Fruit fly (Drosophila melanogaster) whole organism, adult: ENCODE data around the gene OdsH.
A peak's percentile ranks its signal among the peaks of the same experiment; 100 is the strongest.

Experiments used
- CG11617 ChIP-seq: fragments of 200-800 bp; sonication (Bioruptor generic); optimal IDR thresholded peaks from 2 replicates; lab custom pipeline; 2017; ENCODE audit warnings: mild to moderate bottlenecking, missing biosample characterization, missing genetic modification reagents, missing genetic modification characterization
- CG12768 ChIP-seq: fragments of 200-800 bp; sonication (Bioruptor generic); optimal IDR thresholded peaks from 2 replicates; lab custom pipeline; 2017; ENCODE audit warnings: missing biosample characterization, missing genetic modification characterization, mild to moderate bottlenecking, moderate library complexity, missing genetic modification reagents
- CG14711 ChIP-seq: fragments of 200-800 bp; sonication (Bioruptor generic); optimal IDR thresholded peaks from 2 replicates; lab custom pipeline; 2018; ENCODE audit warnings: missing biosample characterization, mild to moderate bottlenecking, missing genetic modification characterization, moderate library complexity
- CG1620 ChIP-seq: fragments of 200-800 bp; sonication (Bioruptor generic); optimal IDR thresholded peaks from 2 replicates; lab custom pipeline; 2016; ENCODE audit warnings: missing biosample characterization, missing genetic modification characterization
- CG33017 ChIP-seq: fragments of 200-800 bp; sonication (Bioruptor generic); optimal IDR thresholded peaks from 2 replicates; lab custom pipeline; 2018; ENCODE audit warnings: missing biosample characterization, mild to moderate bottlenecking, missing genetic modification characterization, moderate library complexity
- CG5204 ChIP-seq: fragments of 200-800 bp; sonication (Bioruptor generic); optimal IDR thresholded peaks from 2 replicates; lab custom pipeline; 2016; ENCODE audit warnings: missing biosample characterization, missing genetic modification characterization
- CG7045 ChIP-seq: fragments of 200-800 bp; sonication (Bioruptor generic); optimal IDR thresholded peaks from 2 replicates; lab custom pipeline; 2017; ENCODE audit warnings: missing biosample characterization, mild to moderate bottlenecking, missing genetic modification characterization
- CG7101 ChIP-seq: fragments of 200-800 bp; sonication (Bioruptor generic); optimal IDR thresholded peaks from 2 replicates; lab custom pipeline; 2018; ENCODE audit warnings: missing biosample characterization, mild to moderate bottlenecking, missing genetic modification characterization, moderate library complexity
- Clk ChIP-seq: fragments of 200-800 bp; sonication (Bioruptor generic); optimal IDR thresholded peaks from 2 replicates; lab custom pipeline; 2017; ENCODE audit warnings: missing biosample characterization, missing genetic modification characterization
- Crg-1 ChIP-seq: fragments of 200-800 bp; sonication (Bioruptor generic); optimal IDR thresholded peaks from 2 replicates; lab custom pipeline; 2016; ENCODE audit warnings: missing biosample characterization, missing genetic modification characterization
- Hr96 ChIP-seq: fragments of 200-800 bp; sonication (Bioruptor generic); optimal IDR thresholded peaks from 2 replicates; lab custom pipeline; 2016; ENCODE audit warnings: missing biosample characterization, missing genetic modification characterization
- Mnt ChIP-seq: fragments of 200-800 bp; sonication (Bioruptor generic); optimal IDR thresholded peaks from 2 replicates; lab custom pipeline; 2016; ENCODE audit warnings: missing biosample characterization, mild to moderate bottlenecking, missing genetic modification characterization
- bab1 ChIP-seq: fragments of 200-800 bp; sonication (Bioruptor generic); optimal IDR thresholded peaks from 3 replicates; lab custom pipeline; 2019; ENCODE audit warnings: missing biosample characterization, mild to moderate bottlenecking, missing genetic modification characterization, moderate library complexity
- cic ChIP-seq: fragments of 200-800 bp; sonication (Bioruptor generic); optimal IDR thresholded peaks from 2 replicates; lab custom pipeline; 2017; ENCODE audit warnings: missing biosample characterization, mild to moderate bottlenecking, missing genetic modification characterization, moderate library complexity
- cnc ChIP-seq, 2 experiments: fragments of >200 bp; optimal IDR thresholded peaks; 2 replicates each; lab custom pipeline; 2017
- kay ChIP-seq: fragments of 200-800 bp; sonication (Bioruptor generic); peaks from one replicate; lab custom pipeline; 2016; ENCODE audit warnings: missing biosample characterization, missing genetic modification characterization, borderline replicate concordance
- ovo ChIP-seq: fragments of 200-800 bp; sonication (Bioruptor generic); optimal IDR thresholded peaks from 2 replicates; lab custom pipeline; 2016; ENCODE audit warnings: missing biosample characterization, missing genetic modification characterization
- pad ChIP-seq: fragments of 200-800 bp; sonication (Bioruptor generic); optimal IDR thresholded peaks from 3 replicates; lab custom pipeline; 2017; ENCODE audit warnings: missing biosample characterization, missing genetic modification characterization, mild to moderate bottlenecking, moderate library complexity, missing genetic modification reagents
- tj ChIP-seq: fragments of 200-800 bp; sonication (Bioruptor generic); optimal IDR thresholded peaks from 3 replicates; lab custom pipeline; 2017; ENCODE audit warnings: missing biosample characterization, mild to moderate bottlenecking, missing genetic modification characterization, moderate library complexity
- toe ChIP-seq: fragments of 200-800 bp; sonication (Bioruptor generic); optimal IDR thresholded peaks from 2 replicates; lab custom pipeline; 2016; ENCODE audit warnings: missing biosample characterization, missing genetic modification characterization

OdsH gene

dm6 chrX:17751658-17752057 lies 39.2 kb upstream of the OdsH start:
- TF ChIP-seq CG12768 (GFP tag; lab: Kevin White, UChicago) (no peak), toe (GFP tag; lab: Kevin White, UChicago) (peak; percentile 6), CG7101 (peak; percentile 21), CG11617 (GFP tag; lab: Kevin White, UChicago) (no peak), Crg-1 (GFP tag; lab: Kevin White, UChicago) (peak; percentile 12), CG1620 (GFP tag; lab: Kevin White, UChicago) (peak; percentile 71), CG7045 (GFP tag; lab: Kevin White, UChicago) (no peak), Mnt (peak; percentile 19), ovo (GFP tag; lab: Kevin White, UChicago) (no peak), bab1 (GFP tag; lab: Kevin White, UChicago) (peak; percentile 62), CG33017 (no peak), pad (peak; percentile 33), tj (GFP tag; lab: Kevin White, UChicago) (peak; percentile 40), Clk (GFP tag; lab: Kevin White, UChicago) (no peak), Hr96 (peak; percentile 12), CG5204 (GFP tag; lab: Kevin White, UChicago) (peak; percentile 6), CG14711 (tag; lab: Kevin White, UChicago) (no peak)

- no peak for TF ChIP-seq Hr96
- no peak for TF ChIP-seq Crg-1 (GFP tag; lab: Kevin White, UChicago)
- no peak for TF ChIP-seq CG33017
- TF ChIP-seq cic = no peak
- no peak for TF ChIP-seq CG12768 (GFP tag; lab: Kevin White, UChicago)
- TF ChIP-seq bab1 (GFP tag; lab: Kevin White, UChicago) = no peak
- TF ChIP-seq CG7045 (GFP tag; lab: Kevin White, UChicago) = no peak
Measured at dm6 chrX:17755158-17755557, 35.7 kb upstream of the OdsH start.

DNA sequence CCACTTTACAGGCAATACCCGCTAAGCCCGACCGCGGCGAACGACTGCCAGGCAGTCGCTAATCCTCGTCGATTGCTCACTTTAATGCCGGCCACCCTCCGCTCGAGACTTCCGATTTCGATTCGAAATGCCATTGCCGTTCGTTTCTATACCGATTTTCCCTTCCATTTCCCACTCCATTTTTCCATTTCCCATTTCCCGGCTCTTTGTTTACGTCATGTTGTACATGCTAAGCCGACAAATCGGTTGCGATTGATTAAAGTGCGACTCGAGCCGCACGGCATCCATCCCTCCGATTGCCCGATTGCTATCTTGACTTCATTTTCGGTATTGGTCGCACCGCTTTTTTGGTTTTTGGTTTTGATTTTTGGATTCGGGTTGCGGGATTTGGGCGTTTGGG lies 34.0 kb upstream of the OdsH start:
- TF ChIP-seq Mnt (no peak), Hr96 (no peak), ovo (GFP tag; lab: Kevin White, UChicago) (no peak), pad (no peak), Crg-1 (GFP tag; lab: Kevin White, UChicago) (no peak)

DNA sequence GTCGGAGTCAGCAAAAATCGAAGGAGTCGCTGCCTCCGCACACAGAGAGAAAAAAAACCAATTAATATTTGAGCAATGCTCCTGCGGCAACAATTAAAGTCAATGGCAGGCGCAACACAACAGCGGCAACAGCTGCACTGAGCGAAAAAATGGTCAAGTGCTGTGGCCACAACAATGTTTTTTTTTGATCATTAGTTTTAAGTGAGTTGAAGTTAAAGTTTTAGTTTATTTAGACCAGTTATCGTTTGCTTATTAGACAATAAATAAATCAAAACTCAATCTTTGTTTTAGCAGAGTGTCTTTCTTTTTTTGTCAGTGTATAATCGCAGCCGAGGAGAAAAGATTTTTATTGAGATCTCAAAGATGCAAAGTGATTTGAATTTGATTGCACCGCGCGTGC lies 30.3 kb upstream of the OdsH start:
- TF ChIP-seq CG33017 (no peak), Hr96 (no peak), CG5204 (GFP tag; lab: Kevin White, UChicago) (no peak), CG7101 (no peak), kay (GFP tag; lab: Kevin White, UChicago) (no peak)

DNA sequence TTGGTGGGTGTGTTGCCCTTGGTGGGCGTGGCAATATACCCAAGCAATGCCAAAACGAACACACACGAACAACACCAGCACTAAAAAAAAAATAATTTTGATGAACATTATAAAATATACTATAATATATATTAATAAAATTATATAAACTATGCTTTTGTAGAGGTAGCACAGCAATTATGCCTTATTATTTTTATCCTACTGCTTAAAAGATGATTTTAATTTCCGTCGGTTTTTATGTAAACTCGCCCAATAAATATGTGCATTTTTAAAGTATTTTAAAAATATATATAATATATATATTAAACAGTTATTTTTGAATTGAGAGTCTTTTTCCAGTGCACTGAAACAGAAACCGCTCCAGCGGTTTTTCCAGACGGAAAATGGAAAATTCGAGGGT lies 28.5 kb upstream of the OdsH start:
- no peak for TF ChIP-seq Hr96
- no peak for TF ChIP-seq Crg-1 (GFP tag; lab: Kevin White, UChicago)

DNA sequence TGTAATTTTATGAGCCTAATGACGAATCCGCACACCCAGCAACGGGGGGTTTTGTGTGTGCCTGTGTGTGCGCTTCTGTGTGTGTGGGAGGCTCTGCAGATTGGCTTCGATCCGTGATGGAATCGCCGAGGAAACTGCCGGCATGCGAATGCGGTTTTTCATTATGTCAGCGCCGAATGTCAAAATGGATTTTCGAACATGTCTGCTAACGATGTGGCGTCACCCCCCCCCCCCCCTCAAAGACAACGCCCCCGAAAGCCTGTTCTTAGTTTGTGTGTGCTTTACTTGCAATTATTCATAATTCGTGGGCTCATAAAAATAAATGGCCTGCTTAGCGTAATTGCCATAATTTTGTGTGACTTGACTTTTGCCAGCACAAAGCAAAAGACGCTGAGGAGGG lies 27.2 kb upstream of the OdsH start:
- no peak for TF ChIP-seq CG12768 (GFP tag; lab: Kevin White, UChicago)

DNA sequence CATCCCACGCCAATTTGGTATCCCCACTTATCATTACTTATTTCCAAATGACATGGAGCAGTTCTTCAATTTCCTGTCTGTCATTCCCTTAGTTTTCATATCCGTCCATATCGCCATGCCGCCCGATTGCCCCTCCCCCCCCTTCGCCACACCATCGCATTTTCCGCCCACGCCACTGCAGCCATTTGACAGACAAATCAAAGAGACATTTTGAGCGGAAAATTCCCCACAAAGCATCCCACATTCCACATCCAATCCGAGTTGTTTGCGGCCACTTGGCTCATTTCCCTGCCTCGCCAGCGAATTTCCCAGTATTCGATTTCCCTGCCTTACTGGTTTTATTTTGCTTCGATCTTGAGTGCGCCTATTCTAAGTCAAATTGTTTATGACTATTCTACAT lies 25.9 kb upstream of the OdsH start:
- no peak for TF ChIP-seq CG14711 (tag; lab: Kevin White, UChicago)
- no peak for TF ChIP-seq CG1620 (GFP tag; lab: Kevin White, UChicago)
- no peak for TF ChIP-seq pad
- no peak for TF ChIP-seq CG7101
- no peak for TF ChIP-seq Mnt
- TF ChIP-seq toe (GFP tag; lab: Kevin White, UChicago) = no peak
- no peak for TF ChIP-seq cnc (optimal IDR thresholded peaks at IDR 0.05; lab: Kevin White, UChicago)
- TF ChIP-seq Crg-1 (GFP tag; lab: Kevin White, UChicago) = no peak
- no peak for TF ChIP-seq tj (GFP tag; lab: Kevin White, UChicago)

DNA sequence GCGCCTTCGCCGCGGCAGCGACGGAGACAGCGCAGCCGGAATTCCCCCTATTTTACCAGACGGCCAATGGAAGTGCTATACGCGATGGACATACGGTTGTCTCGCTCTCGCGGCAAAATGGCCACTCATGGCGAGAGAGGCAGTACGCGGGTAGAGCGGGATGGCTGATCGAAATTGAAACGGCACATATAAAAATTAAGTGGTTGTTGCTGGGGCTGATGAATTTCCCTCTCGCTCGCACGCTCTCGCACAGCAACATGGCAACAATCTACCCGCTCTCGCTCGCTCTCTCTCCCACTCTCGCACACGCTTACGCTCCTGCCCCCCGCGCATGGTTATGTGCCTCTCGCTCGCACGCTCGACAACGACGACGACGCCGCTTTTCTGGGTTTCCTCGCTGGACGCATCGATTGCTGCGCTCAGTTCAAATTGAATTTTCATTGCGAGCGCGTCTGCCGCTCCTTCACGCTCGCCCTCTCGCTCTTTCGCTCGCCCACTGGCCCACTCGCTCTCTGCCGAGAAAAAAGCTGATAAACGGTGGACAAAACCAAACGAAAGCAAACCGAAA lies 22.6 kb upstream of the OdsH start, which contains the start of gene unc-4:
Gene unc-4, plus strand, starts transcription at position 440 of the 568 bp plus-strand sequence.
- TF ChIP-seq CG1620 (GFP tag; lab: Kevin White, UChicago) (peak; percentile 13), pad (peak; percentile 88), CG14711 (tag; lab: Kevin White, UChicago) (no peak)

- TF ChIP-seq Clk (GFP tag; lab: Kevin White, UChicago) (no peak), CG7045 (GFP tag; lab: Kevin White, UChicago) (no peak), Hr96 (no peak), kay (GFP tag; lab: Kevin White, UChicago) (no peak), CG7101 (no peak)
Measured at dm6 chrX:17769179-17769578, 21.6 kb upstream of the OdsH start.
